Worm (Caenorhabditis elegans): ENCODE measurements around the gene bath-13.

bath-13 gene

ce11 chrII:2473270-2473669 lies 48.6 kb downstream of the bath-13 start, which contains the start of gene tsr-1:
TSS of gene tsr-1 (minus strand) at chrII:2473370.
- peak; percentile 2 for TF ChIP-seq aha-1 (tag)
- no peak for TF ChIP-seq F37D6.2 (tag; optimal IDR thresholded peaks at IDR 0.05)

All from whole organism, L4 larva.